Fruit fly (Drosophila melanogaster) whole organism, embryonic: ENCODE data around the gene pall.

Experiments
- Adf1 ChIP-seq: fragments of 200-800 bp; sonication (Bioruptor generic); IDR thresholded peaks from 2 replicates; pipeline ENCODE4 v1.3.6; 2022; ENCODE audit warnings: missing biosample characterization, missing genetic modification characterization
- CG10147 ChIP-seq: fragments of 200-800 bp; sonication (Bioruptor generic); optimal IDR thresholded peaks from 2 replicates; lab custom pipeline; 2019; ENCODE audit warnings: missing biosample characterization, mild to moderate bottlenecking, missing genetic modification characterization, moderate library complexity
- CG10462 ChIP-seq: fragments of 200-800 bp; sonication (Bioruptor generic); optimal IDR thresholded peaks from 2 replicates; lab custom pipeline; 2016; ENCODE audit warnings: missing biosample characterization, missing genetic modification characterization
- CG11247 ChIP-seq: fragments of 200-800 bp; sonication (Bioruptor generic); IDR thresholded peaks from 2 replicates; pipeline ENCODE4 v1.3.6; 2022; ENCODE audit warnings: missing biosample characterization, missing genetic modification characterization
- CG11456 ChIP-seq: fragments of 200-800 bp; sonication (Bioruptor generic); IDR thresholded peaks from 3 replicates; pipeline ENCODE4 v1.3.6; 2022; ENCODE audit warnings: missing biosample characterization, missing genetic modification characterization
- CG11695 ChIP-seq: fragments of 200-800 bp; sonication (Bioruptor generic); IDR thresholded peaks from 3 replicates; pipeline ENCODE4 v1.3.6; 2022; ENCODE audit warnings: missing biosample characterization, missing genetic modification characterization
- CG11696 ChIP-seq: fragments of 200-800 bp; sonication (Bioruptor generic); IDR thresholded peaks from 2 replicates; pipeline ENCODE4 v1.3.6; 2022; ENCODE audit warnings: missing biosample characterization, missing genetic modification characterization
- CG12299 ChIP-seq: fragments of 200-800 bp; sonication (Bioruptor generic); optimal IDR thresholded peaks from 2 replicates; lab custom pipeline; 2018; ENCODE audit warnings: missing biosample characterization, mild to moderate bottlenecking, missing genetic modification characterization
- CG12391 ChIP-seq: fragments of 200-800 bp; sonication (Bioruptor generic); optimal IDR thresholded peaks from 3 replicates; lab custom pipeline; 2018; ENCODE audit warnings: missing biosample characterization, mild to moderate bottlenecking, missing genetic modification characterization, moderate library complexity
- CG14860 ChIP-seq: fragments of 200-800 bp; sonication (Bioruptor generic); IDR thresholded peaks from 3 replicates; pipeline ENCODE4 v1.3.6; 2022; ENCODE audit warnings: missing biosample characterization, missing genetic modification characterization; ENCODE audit not compliant: partially characterized antibody
- CG1529 ChIP-seq: fragments of 200-800 bp; sonication (Bioruptor generic); optimal IDR thresholded peaks from 3 replicates; lab custom pipeline; 2018; ENCODE audit warnings: missing biosample characterization, missing genetic modification characterization
- CG16863 ChIP-seq: fragments of 200-800 bp; sonication (Bioruptor generic); optimal IDR thresholded peaks from 3 replicates; lab custom pipeline; 2016; ENCODE audit warnings: missing biosample characterization, missing genetic modification characterization
- CG17385 ChIP-seq: fragments of 200-800 bp; sonication (Bioruptor generic); optimal IDR thresholded peaks from 3 replicates; lab custom pipeline; 2018; ENCODE audit warnings: missing biosample characterization, mild to moderate bottlenecking, missing genetic modification characterization
- CG2116 ChIP-seq: fragments of 200-800 bp; sonication (Bioruptor generic); optimal IDR thresholded peaks from 3 replicates; lab custom pipeline; 2018; ENCODE audit warnings: missing biosample characterization, mild to moderate bottlenecking, missing genetic modification characterization
- CG32767 ChIP-seq: fragments of 200-800 bp; sonication (Bioruptor generic); IDR thresholded peaks from 2 replicates; pipeline ENCODE4 v1.3.6; 2022; ENCODE audit warnings: missing biosample characterization, missing genetic modification characterization
- CG32772 ChIP-seq: fragments of 200-800 bp; sonication (Bioruptor generic); IDR thresholded peaks from 2 replicates; pipeline ENCODE4 v1.3.6; 2022; ENCODE audit warnings: missing biosample characterization, missing genetic modification characterization
- CG5245 ChIP-seq: fragments of 200-800 bp; sonication (Bioruptor generic); optimal IDR thresholded peaks from 3 replicates; lab custom pipeline; 2016; ENCODE audit warnings: missing biosample characterization, missing genetic modification characterization
- CG7745 ChIP-seq: fragments of 200-800 bp; sonication (Bioruptor generic); optimal IDR thresholded peaks from 2 replicates; lab custom pipeline; 2018; ENCODE audit warnings: missing biosample characterization, mild to moderate bottlenecking, missing genetic modification characterization, moderate library complexity
- CHES-1-like ChIP-seq: fragments of 200-800 bp; sonication (Bioruptor generic); optimal IDR thresholded peaks from 2 replicates; lab custom pipeline; 2016; ENCODE audit warnings: missing biosample characterization, missing genetic modification characterization
- Chrac-16 ChIP-seq: fragments of 200-800 bp; sonication (Bioruptor generic); optimal IDR thresholded peaks from 3 replicates; lab custom pipeline; 2016; ENCODE audit warnings: missing biosample characterization, missing genetic modification characterization
- D19B ChIP-seq: fragments of 200-800 bp; sonication (Bioruptor generic); optimal IDR thresholded peaks from 2 replicates; lab custom pipeline; 2017; ENCODE audit warnings: missing biosample characterization, mild to moderate bottlenecking, missing genetic modification characterization
- H2.0 ChIP-seq: fragments of 200-800 bp; sonication (Bioruptor generic); IDR thresholded peaks from 2 replicates; pipeline ENCODE4 v1.3.6; 2022; ENCODE audit warnings: missing biosample characterization, missing genetic modification characterization
- Kr ChIP-seq: fragments of 200-800 bp; sonication (Bioruptor generic); optimal IDR thresholded peaks from 2 replicates; lab custom pipeline; 2017; ENCODE audit warnings: missing biosample characterization, mild to moderate bottlenecking, missing genetic modification characterization
- NK7.1 ChIP-seq: fragments of 200-800 bp; sonication (Bioruptor generic); optimal IDR thresholded peaks from 3 replicates; lab custom pipeline; 2016; ENCODE audit warnings: missing biosample characterization, missing genetic modification characterization
- PHDP ChIP-seq: fragments of 200-800 bp; sonication (Bioruptor generic); optimal IDR thresholded peaks from 3 replicates; lab custom pipeline; 2018; ENCODE audit warnings: missing biosample characterization, mild to moderate bottlenecking, missing genetic modification characterization, moderate library complexity
- Poxn ChIP-seq: fragments of 200-800 bp; sonication (Bioruptor generic); IDR thresholded peaks from 2 replicates; pipeline ENCODE4 v1.3.6; 2022; ENCODE audit warnings: missing biosample characterization, missing genetic modification characterization
- Rfx ChIP-seq: fragments of 200-800 bp; sonication (Bioruptor generic); IDR thresholded peaks from 2 replicates; pipeline ENCODE4 v1.3.6; 2022; ENCODE audit warnings: missing biosample characterization, missing genetic modification characterization
- Six4 ChIP-seq: fragments of 200-800 bp; sonication (Bioruptor generic); optimal IDR thresholded peaks from 2 replicates; lab custom pipeline; 2016; ENCODE audit warnings: missing biosample characterization, missing genetic modification characterization
- Spps ChIP-seq: fragments of 200-800 bp; sonication (Bioruptor generic); optimal IDR thresholded peaks from 2 replicates; lab custom pipeline; 2018; ENCODE audit warnings: missing biosample characterization, mild to moderate bottlenecking, missing genetic modification characterization
- Sry-β ChIP-seq: fragments of 200-800 bp; sonication (Bioruptor generic); optimal IDR thresholded peaks from 2 replicates; lab custom pipeline; 2018; ENCODE audit warnings: missing biosample characterization, mild to moderate bottlenecking, missing genetic modification characterization, moderate library complexity
- Usf ChIP-seq: fragments of 200-800 bp; sonication (Bioruptor generic); optimal IDR thresholded peaks from 2 replicates; lab custom pipeline; 2017; ENCODE audit warnings: missing genotype, missing biosample characterization, missing genetic modification characterization
- ab ChIP-seq: fragments of 200-800 bp; sonication (Bioruptor generic); optimal IDR thresholded peaks from 2 replicates; lab custom pipeline; 2016; ENCODE audit warnings: missing biosample characterization, missing genetic modification characterization
- amos ChIP-seq: fragments of 200-800 bp; sonication (Bioruptor generic); IDR thresholded peaks from 2 replicates; pipeline ENCODE4 v1.3.6; 2022; ENCODE audit warnings: missing biosample characterization, missing genetic modification characterization; ENCODE audit not compliant: partially characterized antibody
- aop ChIP-seq: fragments of 200-800 bp; sonication (Bioruptor generic); IDR thresholded peaks from 2 replicates; pipeline ENCODE4 v1.3.6; 2022; ENCODE audit warnings: missing biosample characterization, missing genetic modification characterization
- ase ChIP-seq: fragments of 200-800 bp; sonication (Bioruptor generic); IDR thresholded peaks from 3 replicates; pipeline ENCODE4 v1.3.6; 2022; ENCODE audit warnings: missing biosample characterization, missing genetic modification characterization
- chm ChIP-seq: fragments of 200-800 bp; sonication (Bioruptor generic); IDR thresholded peaks from 2 replicates; pipeline ENCODE4 v1.3.6; 2022; ENCODE audit warnings: missing biosample characterization, missing genetic modification characterization
- dmrt99B ChIP-seq: fragments of 200-800 bp; sonication (Bioruptor generic); optimal IDR thresholded peaks from 2 replicates; lab custom pipeline; 2018; ENCODE audit warnings: missing biosample characterization, mild to moderate bottlenecking, missing genetic modification characterization, moderate library complexity
- dpn ChIP-seq, 2 experiments: fragments of 200-800 bp; sonication (Bioruptor generic); optimal IDR thresholded peaks; 3 replicates each; lab custom pipeline; 2016; ENCODE audit warnings: missing biosample characterization in 2 of 2, missing genetic modification characterization in 2 of 2
- dysf ChIP-seq: fragments of 200-800 bp; sonication (Bioruptor generic); IDR thresholded peaks from 3 replicates; pipeline ENCODE4 v1.3.6; 2022; ENCODE audit warnings: missing biosample characterization, missing genetic modification characterization
- gt ChIP-seq: fragments of 200-800 bp; sonication (Bioruptor generic); IDR thresholded peaks from 2 replicates; pipeline ENCODE4 v1.3.6; 2022; ENCODE audit warnings: missing biosample characterization, missing genetic modification characterization
- knrl ChIP-seq: fragments of 200-800 bp; sonication (Bioruptor generic); IDR thresholded peaks from 3 replicates; pipeline ENCODE4 v1.3.6; 2022; ENCODE audit warnings: missing biosample characterization, missing genetic modification characterization; ENCODE audit not compliant: partially characterized antibody
- lilli ChIP-seq: fragments of 200-800 bp; sonication (Bioruptor generic); optimal IDR thresholded peaks from 3 replicates; lab custom pipeline; 2016; ENCODE audit warnings: missing biosample characterization, missing genetic modification characterization
- lmd ChIP-seq: fragments of 200-800 bp; sonication (Bioruptor generic); IDR thresholded peaks from 2 replicates; pipeline ENCODE4 v1.3.6; 2022; ENCODE audit warnings: missing biosample characterization, missing genetic modification characterization
- nom ChIP-seq: fragments of 200-800 bp; sonication (Bioruptor generic); optimal IDR thresholded peaks from 2 replicates; lab custom pipeline; 2017; ENCODE audit warnings: missing biosample characterization, missing genetic modification characterization, mild to moderate bottlenecking, moderate library complexity, missing genetic modification reagents
- p53 ChIP-seq: fragments of 200-800 bp; sonication (Bioruptor generic); optimal IDR thresholded peaks from 2 replicates; lab custom pipeline; 2016; ENCODE audit warnings: missing biosample characterization, missing genetic modification characterization
- slp2 ChIP-seq: fragments of 200-800 bp; sonication (Bioruptor generic); optimal IDR thresholded peaks from 2 replicates; lab custom pipeline; 2016; ENCODE audit warnings: missing biosample characterization, missing genetic modification characterization
- so ChIP-seq: fragments of 200-800 bp; sonication (Bioruptor generic); IDR thresholded peaks from 3 replicates; pipeline ENCODE4 v1.3.6; 2022; ENCODE audit warnings: missing biosample characterization, missing genetic modification characterization
- ssp ChIP-seq: fragments of 200-800 bp; sonication (Bioruptor generic); IDR thresholded peaks from 2 replicates; pipeline ENCODE4 v1.3.6; 2022; ENCODE audit warnings: missing biosample characterization, missing genetic modification characterization
- tx ChIP-seq: fragments of 200-800 bp; sonication (Bioruptor generic); optimal IDR thresholded peaks from 2 replicates; lab custom pipeline; 2016; ENCODE audit warnings: missing biosample characterization, missing genetic modification characterization
- vfl ChIP-seq: fragments of 200-800 bp; sonication (Bioruptor generic); optimal IDR thresholded peaks from 2 replicates; lab custom pipeline; 2016; ENCODE audit warnings: missing biosample characterization, missing genetic modification characterization
- wdn ChIP-seq: fragments of 200-800 bp; sonication (Bioruptor generic); IDR thresholded peaks from 2 replicates; pipeline ENCODE4 v1.3.6; 2022; ENCODE audit warnings: missing biosample characterization, missing genetic modification characterization
- z ChIP-seq: fragments of 200-800 bp; sonication (Bioruptor generic); IDR thresholded peaks from 3 replicates; pipeline ENCODE4 v1.3.6; 2022; ENCODE audit warnings: missing biosample characterization, missing genetic modification characterization

Gene pall

DNA sequence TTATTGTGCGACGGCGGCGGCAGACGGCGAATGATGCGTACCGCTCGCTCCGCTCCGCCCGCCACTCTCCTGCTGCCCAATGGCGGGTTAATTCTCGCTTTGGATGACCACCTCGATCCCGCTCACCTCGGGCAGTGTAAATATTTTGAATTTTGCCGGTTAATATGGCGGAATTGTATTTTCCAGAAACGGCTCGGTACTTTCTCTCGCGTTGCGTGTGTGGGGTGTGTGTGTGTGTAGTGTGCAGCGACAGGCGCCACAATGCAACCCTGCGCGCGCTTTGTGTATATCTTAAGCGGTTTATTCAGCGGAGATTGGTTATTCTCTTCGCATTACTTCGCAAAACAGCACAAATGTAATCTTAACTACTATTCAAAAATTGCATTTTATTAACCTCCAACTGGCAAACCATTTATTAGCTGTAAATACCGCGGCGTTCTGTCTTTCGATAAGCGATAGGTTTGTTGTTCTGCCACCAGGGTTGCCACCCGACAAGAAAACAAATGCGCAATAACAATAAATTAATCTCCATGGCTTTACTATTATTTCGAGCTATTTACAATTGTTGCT lies 31.7 kb downstream of the pall start, which contains the start of the genes phol and CG3552 (continued):
- peak; percentile 48 for TF ChIP-seq Adf1 (GFP tag; lab: Robert Waterston, UW)
- TF ChIP-seq Chrac-16, result no peak
- TF ChIP-seq Usf (GFP tag; lab: Kevin White, UChicago), result no peak
- no peak for TF ChIP-seq CG1529 (GFP tag; lab: Kevin White, UChicago)
- TF ChIP-seq ssp, result no peak
- TF ChIP-seq Spps (tag; lab: Kevin White, UChicago), result no peak
- TF ChIP-seq nom (GFP tag; lab: Kevin White, UChicago), result no peak
- TF ChIP-seq Sry-β (GFP tag; lab: Kevin White, UChicago), result peak; percentile 42
- TF ChIP-seq dpn (GFP tag; optimal IDR thresholded peaks at IDR 0.05; lab: Kevin White, UChicago), result peak in 1 of 2 experiments; percentile 8
- TF ChIP-seq Poxn (GFP tag; lab: Robert Waterston, UW), result no peak
- TF ChIP-seq lmd (GFP tag; lab: Robert Waterston, UW), result no peak
- TF ChIP-seq ab (GFP tag; lab: Kevin White, UChicago), result no peak
- TF ChIP-seq CG16863 (GFP tag; lab: Kevin White, UChicago), result no peak
- TF ChIP-seq CG11696, result no peak
- no peak for TF ChIP-seq H2.0 (GFP tag; lab: Robert Waterston, UW)
- no peak for TF ChIP-seq NK7.1 (GFP tag; lab: Kevin White, UChicago)
- no peak for TF ChIP-seq CG10462 (GFP tag; lab: Kevin White, UChicago)
- no peak; the same call in none of the 2 replicates for TF ChIP-seq amos
- TF ChIP-seq knrl (GFP tag; lab: Robert Waterston, UW), result 0 out of 3 replicates have a peak, but pooled peaks have one; percentile 37
- no peak for TF ChIP-seq wdn (GFP tag; lab: Robert Waterston, UW)
- TF ChIP-seq CG12391 (tag; lab: Kevin White, UChicago), result peak; percentile 34
- no peak for TF ChIP-seq z
- TF ChIP-seq CG32772 (GFP tag; lab: Robert Waterston, UW), result no peak
- no peak for TF ChIP-seq aop (GFP tag; lab: Robert Waterston, UW)
- peak; percentile 52; the same call in 2 of the 3 replicates for TF ChIP-seq CG14860 (GFP tag; lab: Robert Waterston, UW)
- no peak for TF ChIP-seq Kr
- TF ChIP-seq vfl (GFP tag; lab: Kevin White, UChicago), result peak; percentile 18
- no peak for TF ChIP-seq dmrt99B (tag; lab: Kevin White, UChicago)
- TF ChIP-seq CG17385 (GFP tag; lab: Kevin White, UChicago), result peak; percentile 29
- TF ChIP-seq CHES-1-like, result peak; percentile 17
- TF ChIP-seq p53 (GFP tag; lab: Kevin White, UChicago), result no peak
- TF ChIP-seq dysf (GFP tag; lab: Robert Waterston, UW), result no peak
- peak; percentile 7 for TF ChIP-seq PHDP
- no peak for TF ChIP-seq CG11695 (GFP tag; lab: Robert Waterston, UW)
- no peak for TF ChIP-seq Rfx (GFP tag; lab: Robert Waterston, UW)
- TF ChIP-seq chm (GFP tag; lab: Robert Waterston, UW), result no peak
- no peak for TF ChIP-seq CG12299 (tag; lab: Kevin White, UChicago)
- no peak for TF ChIP-seq so (GFP tag; lab: Robert Waterston, UW)
- TF ChIP-seq slp2, result no peak
- TF ChIP-seq CG32767, result peak; percentile 78
- TF ChIP-seq Six4, result no peak
- no peak for TF ChIP-seq gt (GFP tag; lab: Robert Waterston, UW)
- no peak for TF ChIP-seq ase (GFP tag; lab: Robert Waterston, UW)
- no peak for TF ChIP-seq CG10147 (GFP tag; lab: Kevin White, UChicago)
- TF ChIP-seq D19B (GFP tag; lab: Kevin White, UChicago), result no peak
- peak; percentile 24 for TF ChIP-seq lilli (GFP tag; lab: Kevin White, UChicago)
- no peak for TF ChIP-seq CG11247 (GFP tag; lab: Robert Waterston, UW)
- no peak for TF ChIP-seq CG7745
- TF ChIP-seq tx, result no peak
- TF ChIP-seq CG5245 (GFP tag; lab: Kevin White, UChicago), result peak; percentile 98
- peak; percentile 98 for TF ChIP-seq CG2116
- no peak for TF ChIP-seq CG11456 (GFP tag; lab: Robert Waterston, UW)
